Fruit fly (Drosophila melanogaster): ENCODE data around the gene CG11349.

dm6 chr3L:4493609-4494008 lies 20.7 kb downstream of the CG11349 start:
- TF ChIP-seq ovo (GFP tag; optimal IDR thresholded peaks at IDR 0.05) (no peak), Crg-1 (GFP tag; optimal IDR thresholded peaks at IDR 0.05) (no peak)
